Worm (Caenorhabditis elegans) whole organism, L2 larva: ENCODE results near the gene oac-55.

ENCODE experiments used
- alr-1 ChIP-seq: fragments of 150-350 bp; optimal IDR thresholded peaks from 2 replicates; lab custom pipeline; 2014; ENCODE audit warnings: missing biosample characterization, missing genetic modification characterization
- lsy-2 ChIP-seq, 2 experiments: fragments of 150-350 bp in 1 of 2; sonication (generic microtip) in 1 of 2; optimal IDR thresholded peaks; 2 replicates each; lab custom pipeline; 2014 to 2017; ENCODE audit warnings: missing biosample characterization in 2 of 2, missing genetic modification characterization in 2 of 2

ce11 chrV:3771437-3772256, 10.7 kb downstream of the oac-55 start, which contains the start of the genes R08E5.1 and rips-1:
- no peak for TF ChIP-seq lsy-2 (tag; optimal IDR thresholded peaks at IDR 0.05; lab: Kevin White, UChicago)
- TF ChIP-seq alr-1 (tag; lab: Kevin White, UChicago) = no peak
